Worm (Caenorhabditis elegans): ENCODE results near the gene ZK632.2.

DNA sequence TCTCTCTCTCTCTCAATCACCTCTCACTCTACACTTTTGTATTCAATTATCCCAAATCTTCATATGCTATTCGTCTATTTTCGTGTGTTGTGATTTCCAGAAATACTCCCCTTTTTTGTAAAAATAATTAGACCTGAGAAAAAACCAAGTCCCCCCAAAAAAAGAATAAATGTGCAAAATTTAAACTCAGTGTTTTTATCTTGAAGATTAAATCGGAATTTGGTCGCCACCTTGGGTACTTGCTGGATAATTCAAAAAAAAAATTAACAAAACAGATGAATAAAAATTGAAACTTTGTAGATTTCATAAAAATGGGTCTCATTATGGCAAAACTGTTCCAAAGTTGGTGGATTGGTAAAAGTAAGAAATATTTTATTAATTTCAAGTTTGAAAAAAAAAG lies 24.0 kb downstream of the ZK632.2 start, which contains the start of gene arl-5:
- TF ChIP-seq ref-1 (GFP tag; conservative IDR thresholded peaks at IDR 0.05) (no peak), ztf-23 (GFP tag; IDR thresholded peaks at IDR 0.05) (no peak), tab-1 (GFP tag; IDR thresholded peaks at IDR 0.05) (no peak), ztf-29 (GFP tag; IDR thresholded peaks at IDR 0.05) (no peak), cog-1 (tag; optimal IDR thresholded peaks at IDR 0.05) (no peak), flt-1 (GFP tag; IDR thresholded peaks at IDR 0.05) (no peak), T22C8.4 (GFP tag; IDR thresholded peaks at IDR 0.05) (no peak), klf-2 (GFP tag; conservative IDR thresholded peaks at IDR 0.05) (no peak), med-1 (GFP tag; optimal IDR thresholded peaks at IDR 0.05; ENCODE audit: insufficient read depth) (no peak)

All from whole organism, midembryonic.